Fruit fly (Drosophila melanogaster) whole organism, embryonic: Measurements from ENCODE around the gene CG7916.

ENCODE experiments used
- Aef1 ChIP-seq: fragments of 200-800 bp; sonication (Bioruptor generic); IDR thresholded peaks from 3 replicates; pipeline ENCODE4 v1.3.6; 2022; ENCODE audit warnings: missing biosample characterization, missing genetic modification characterization
- CG10267 ChIP-seq: fragments of 200-800 bp; sonication (Bioruptor generic); optimal IDR thresholded peaks from 2 replicates; lab custom pipeline; 2018; ENCODE audit warnings: missing biosample characterization, mild to moderate bottlenecking, missing genetic modification characterization, moderate library complexity
- CG10543 ChIP-seq: fragments of 200-800 bp; sonication (Bioruptor generic); optimal IDR thresholded peaks from 3 replicates; lab custom pipeline; 2017; ENCODE audit warnings: missing biosample characterization, mild to moderate bottlenecking, missing genetic modification characterization, moderate library complexity
- CG11560 ChIP-seq: fragments of 200-800 bp; sonication (Bioruptor generic); IDR thresholded peaks from 3 replicates; pipeline ENCODE4 v1.3.6; 2022; ENCODE audit warnings: missing biosample characterization, missing genetic modification characterization
- CG11695 ChIP-seq: fragments of 200-800 bp; sonication (Bioruptor generic); IDR thresholded peaks from 3 replicates; pipeline ENCODE4 v1.3.6; 2022; ENCODE audit warnings: missing biosample characterization, missing genetic modification characterization
- CG12155 ChIP-seq: fragments of 200-800 bp; sonication (Bioruptor generic); optimal IDR thresholded peaks from 3 replicates; lab custom pipeline; 2016; ENCODE audit warnings: missing biosample characterization, missing genetic modification characterization
- CG14860 ChIP-seq: fragments of 200-800 bp; sonication (Bioruptor generic); IDR thresholded peaks from 3 replicates; pipeline ENCODE4 v1.3.6; 2022; ENCODE audit warnings: missing biosample characterization, missing genetic modification characterization; ENCODE audit not compliant: partially characterized antibody
- CG14965 ChIP-seq: fragments of 200-800 bp; sonication (Bioruptor generic); optimal IDR thresholded peaks from 2 replicates; lab custom pipeline; 2016; ENCODE audit warnings: missing biosample characterization, missing genetic modification characterization, borderline replicate concordance
- CG17912 ChIP-seq: fragments of 200-800 bp; sonication (Bioruptor generic); optimal IDR thresholded peaks from 2 replicates; lab custom pipeline; 2018; ENCODE audit warnings: missing biosample characterization, mild to moderate bottlenecking, missing genetic modification characterization
- CG2678 ChIP-seq: fragments of 200-800 bp; sonication (Bioruptor generic); optimal IDR thresholded peaks from 3 replicates; lab custom pipeline; 2019; ENCODE audit warnings: missing biosample characterization, mild to moderate bottlenecking, missing genetic modification characterization, moderate library complexity
- CG34422 ChIP-seq: fragments of 200-800 bp; sonication (Bioruptor generic); IDR thresholded peaks from 3 replicates; pipeline ENCODE4 v1.3.6; 2022; ENCODE audit warnings: missing biosample characterization, missing genetic modification characterization
- CG42726 ChIP-seq: fragments of 200-800 bp; sonication (Bioruptor generic); IDR thresholded peaks from 2 replicates; pipeline ENCODE4 v1.3.6; 2022; ENCODE audit warnings: missing biosample characterization, missing genetic modification characterization; ENCODE audit not compliant: partially characterized antibody
- CG43689 ChIP-seq: fragments of 200-800 bp; sonication (Bioruptor generic); IDR thresholded peaks from 2 replicates; pipeline ENCODE4 v1.3.6; 2022; ENCODE audit warnings: missing biosample characterization, missing genetic modification characterization
- CG4707 ChIP-seq: fragments of 200-800 bp; sonication (Bioruptor generic); optimal IDR thresholded peaks from 2 replicates; lab custom pipeline; 2018; ENCODE audit warnings: missing biosample characterization, mild to moderate bottlenecking, missing genetic modification characterization, moderate library complexity
- CG5953 ChIP-seq: fragments of 200-800 bp; sonication (Bioruptor generic); IDR thresholded peaks from 2 replicates; pipeline ENCODE4 v1.3.6; 2022; ENCODE audit warnings: missing biosample characterization, missing genetic modification characterization
- CG6272 ChIP-seq: fragments of 200-800 bp; sonication (Bioruptor generic); IDR thresholded peaks from 2 replicates; pipeline ENCODE4 v1.3.6; 2022; ENCODE audit warnings: missing biosample characterization, missing genetic modification characterization
- CG6791 ChIP-seq: fragments of 200-800 bp; sonication (Bioruptor generic); IDR thresholded peaks from 3 replicates; pipeline ENCODE4 v1.3.6; 2022; ENCODE audit warnings: missing biosample characterization, missing genetic modification characterization; ENCODE audit not compliant: partially characterized antibody
- CG7271 ChIP-seq: fragments of 200-800 bp; sonication (Bioruptor generic); optimal IDR thresholded peaks from 2 replicates; lab custom pipeline; 2018; ENCODE audit warnings: missing biosample characterization, mild to moderate bottlenecking, missing genetic modification characterization, moderate library complexity
- CG7556 ChIP-seq: fragments of 200-800 bp; sonication (Bioruptor generic); optimal IDR thresholded peaks from 2 replicates; lab custom pipeline; 2017; ENCODE audit warnings: missing biosample characterization, mild to moderate bottlenecking, missing genetic modification characterization
- CG8089 ChIP-seq: fragments of 200-800 bp; sonication (Bioruptor generic); optimal IDR thresholded peaks from 3 replicates; lab custom pipeline; 2016; ENCODE audit warnings: missing biosample characterization, missing genetic modification characterization
- CG8281 ChIP-seq: fragments of 200-800 bp; sonication (Bioruptor generic); optimal IDR thresholded peaks from 2 replicates; lab custom pipeline; 2018; ENCODE audit warnings: missing biosample characterization, mild to moderate bottlenecking, missing genetic modification characterization, moderate library complexity
- CG9797 ChIP-seq: fragments of 200-800 bp; sonication (Bioruptor generic); optimal IDR thresholded peaks from 3 replicates; lab custom pipeline; 2018; ENCODE audit warnings: missing biosample characterization, mild to moderate bottlenecking, missing genetic modification characterization
- CG9876 ChIP-seq: fragments of 200-800 bp; sonication (Bioruptor generic); optimal IDR thresholded peaks from 2 replicates; lab custom pipeline; 2016; ENCODE audit warnings: missing biosample characterization, missing genetic modification characterization
- Dbx ChIP-seq: fragments of 200-800 bp; sonication (Bioruptor generic); IDR thresholded peaks from 3 replicates; pipeline ENCODE4 v1.3.6; 2022; ENCODE audit warnings: missing biosample characterization, missing genetic modification characterization
- Dfd ChIP-seq, 2 experiments: fragments of >200 bp; optimal IDR thresholded peaks; 2 replicates each; lab custom pipeline; 2017; ENCODE audit warnings: missing biosample characterization in 2 of 2, missing genetic modification characterization in 2 of 2
- Dip2 ChIP-seq: fragments of 200-800 bp; sonication (Bioruptor generic); IDR thresholded peaks from 2 replicates; pipeline ENCODE4 v1.3.6; 2022; ENCODE audit warnings: missing biosample characterization, missing genetic modification characterization
- Dref ChIP-seq: fragments of 200-800 bp; sonication (Bioruptor generic); IDR thresholded peaks from 2 replicates; pipeline ENCODE4 v1.3.6; 2022; ENCODE audit warnings: missing biosample characterization, missing genetic modification characterization
- Ets65A ChIP-seq: fragments of 200-800 bp; sonication (Bioruptor generic); peaks from one replicate; lab custom pipeline; 2016; ENCODE audit warnings: missing biosample characterization, missing genetic modification characterization
- Fer3 ChIP-seq: fragments of 200-800 bp; sonication (Bioruptor generic); optimal IDR thresholded peaks from 2 replicates; lab custom pipeline; 2018; ENCODE audit warnings: missing biosample characterization, mild to moderate bottlenecking, missing genetic modification characterization, moderate library complexity
- HLH4C ChIP-seq: fragments of 200-800 bp; sonication (Bioruptor generic); IDR thresholded peaks from 3 replicates; pipeline ENCODE4 v1.3.6; 2022; ENCODE audit warnings: missing biosample characterization, missing genetic modification characterization; ENCODE audit not compliant: partially characterized antibody
- HmgD ChIP-seq: fragments of 200-800 bp; sonication (Bioruptor generic); optimal IDR thresholded peaks from 3 replicates; lab custom pipeline; 2016; ENCODE audit warnings: missing biosample characterization, missing genetic modification characterization
- Hmx ChIP-seq: fragments of 200-800 bp; sonication (Bioruptor generic); optimal IDR thresholded peaks from 2 replicates; lab custom pipeline; 2016; ENCODE audit warnings: missing biosample characterization, missing genetic modification characterization
- Lim3 ChIP-seq: fragments of 200-800 bp; sonication (Bioruptor generic); IDR thresholded peaks from 2 replicates; pipeline ENCODE4 v1.3.6; 2022; ENCODE audit warnings: missing biosample characterization, missing genetic modification characterization
- Meics ChIP-seq: fragments of 200-800 bp; sonication (Bioruptor generic); optimal IDR thresholded peaks from 2 replicates; lab custom pipeline; 2017; ENCODE audit warnings: missing biosample characterization, mild to moderate bottlenecking, missing genetic modification characterization
- Pdp1 ChIP-seq, 2 experiments: fragments of 200-800 bp; sonication (Bioruptor generic); optimal IDR thresholded peaks; 3 replicates each; lab custom pipeline; 2016; ENCODE audit warnings: missing biosample characterization in 2 of 2, missing genetic modification characterization in 2 of 2, mild to moderate bottlenecking in 1 of 2, moderate library complexity in 1 of 2
- Usf ChIP-seq: fragments of 200-800 bp; sonication (Bioruptor generic); optimal IDR thresholded peaks from 2 replicates; lab custom pipeline; 2017; ENCODE audit warnings: missing genotype, missing biosample characterization, missing genetic modification characterization
- aop ChIP-seq: fragments of 200-800 bp; sonication (Bioruptor generic); IDR thresholded peaks from 2 replicates; pipeline ENCODE4 v1.3.6; 2022; ENCODE audit warnings: missing biosample characterization, missing genetic modification characterization
- ash1 ChIP-seq: fragments of 200-800 bp; sonication (Bioruptor generic); optimal IDR thresholded peaks from 2 replicates; lab custom pipeline; 2018; ENCODE audit warnings: missing biosample characterization, mild to moderate bottlenecking, missing genetic modification characterization
- bbx ChIP-seq: fragments of 200-800 bp; sonication (Bioruptor generic); IDR thresholded peaks from 2 replicates; pipeline ENCODE4 v1.3.6; 2022; ENCODE audit warnings: missing biosample characterization, missing genetic modification characterization; ENCODE audit not compliant: partially characterized antibody
- crp ChIP-seq, 2 experiments: fragments of 200-800 bp; sonication (Bioruptor generic); optimal IDR thresholded peaks; 2 replicates in 1 of 2; 3 replicates in 1 of 2; lab custom pipeline; 2017; ENCODE audit warnings: missing biosample characterization in 2 of 2, missing genetic modification characterization in 2 of 2, mild to moderate bottlenecking in 1 of 2, moderate library complexity in 1 of 2
- fd96Cb ChIP-seq: fragments of 200-800 bp; sonication (Bioruptor generic); optimal IDR thresholded peaks from 2 replicates; lab custom pipeline; 2018; ENCODE audit warnings: missing biosample characterization, mild to moderate bottlenecking, missing genetic modification characterization, moderate library complexity
- gem ChIP-seq: fragments of 200-800 bp; sonication (Bioruptor generic); optimal IDR thresholded peaks from 2 replicates; lab custom pipeline; 2019; ENCODE audit warnings: missing biosample characterization, mild to moderate bottlenecking, missing genetic modification characterization, moderate library complexity
- hb ChIP-seq: fragments of 200-800 bp; sonication (Bioruptor generic); IDR thresholded peaks from 3 replicates; pipeline ENCODE4 v1.3.6; 2022; ENCODE audit warnings: missing biosample characterization, missing genetic modification characterization; ENCODE audit not compliant: partially characterized antibody
- lmd ChIP-seq: fragments of 200-800 bp; sonication (Bioruptor generic); IDR thresholded peaks from 2 replicates; pipeline ENCODE4 v1.3.6; 2022; ENCODE audit warnings: missing biosample characterization, missing genetic modification characterization
- pb ChIP-seq: fragments of 200-800 bp; sonication (Bioruptor generic); optimal IDR thresholded peaks from 3 replicates; lab custom pipeline; 2016; ENCODE audit warnings: missing biosample characterization, missing genetic modification characterization
- pho ChIP-seq: fragments of 200-800 bp; sonication (Bioruptor generic); optimal IDR thresholded peaks from 2 replicates; lab custom pipeline; 2016; ENCODE audit warnings: missing biosample characterization, missing genetic modification characterization
- pita ChIP-seq: fragments of 200-800 bp; sonication (Bioruptor generic); optimal IDR thresholded peaks from 2 replicates; lab custom pipeline; 2017; ENCODE audit warnings: missing biosample characterization, mild to moderate bottlenecking, missing genetic modification characterization
- stc ChIP-seq: fragments of 200-800 bp; sonication (Bioruptor generic); IDR thresholded peaks from 2 replicates; pipeline ENCODE4 v1.3.6; 2022; ENCODE audit warnings: missing biosample characterization, missing genetic modification characterization
- tgo ChIP-seq: fragments of 200-800 bp; sonication (Bioruptor generic); IDR thresholded peaks from 3 replicates; pipeline ENCODE4 v1.3.6; 2022; ENCODE audit warnings: missing biosample characterization, missing genetic modification characterization
- tin ChIP-seq: fragments of 200-800 bp; sonication (Bioruptor generic); optimal IDR thresholded peaks from 3 replicates; lab custom pipeline; 2016; ENCODE audit warnings: missing biosample characterization, missing genetic modification characterization
- tna ChIP-seq: fragments of 200-800 bp; sonication (Bioruptor generic); IDR thresholded peaks from 2 replicates; pipeline ENCODE4 v1.3.6; 2022; ENCODE audit warnings: missing biosample characterization, missing genetic modification characterization; ENCODE audit not compliant: partially characterized antibody

The CG7916 gene

dm6 chr2L:13833058-13833457 lies 13.5 kb upstream of the CG7916 start, which contains the start of the genes GatC, PolG2 and Polr2C (continued):
- TF ChIP-seq CG17912 (GFP tag; lab: Kevin White, UChicago) (no peak), tgo (GFP tag; lab: Robert Waterston, UW) (peak; percentile 38; the same call in 1 of the 3 replicates), Dref (GFP tag; lab: Robert Waterston, UW) (peak; percentile 80), CG9797 (GFP tag; lab: Kevin White, UChicago) (peak; percentile 5), HLH4C (GFP tag; lab: Robert Waterston, UW) (peak; percentile 93), pho (GFP tag; lab: Kevin White, UChicago) (peak; percentile 5), Fer3 (tag; lab: Kevin White, UChicago) (no peak), fd96Cb (no peak), CG7556 (GFP tag; lab: Kevin White, UChicago) (no peak), Dfd (GFP tag; optimal IDR thresholded peaks at IDR 0.05; lab: Kevin White, UChicago) (no peak), pb (GFP tag; lab: Kevin White, UChicago) (no peak), Dip2 (GFP tag; lab: Robert Waterston, UW) (no peak), CG43689 (no peak), bbx (GFP tag; lab: Robert Waterston, UW) (peak; percentile 76), Usf (GFP tag; lab: Kevin White, UChicago) (no peak), Dbx (GFP tag; lab: Robert Waterston, UW) (no peak), hb (GFP tag; lab: Robert Waterston, UW) (peak; percentile 67; the same call in 2 of the 3 replicates), CG34422 (GFP tag; lab: Robert Waterston, UW) (peak; percentile 62; the same call in 1 of the 3 replicates), tin (GFP tag; lab: Kevin White, UChicago) (peak; percentile 2), pita (no peak), stc (GFP tag; lab: Robert Waterston, UW) (no peak), CG8281 (no peak), CG11560 (tag; lab: Robert Waterston, UW) (no peak), CG10267 (tag; lab: Kevin White, UChicago) (peak; percentile 35), CG6272 (no peak), tna (peak; percentile 90), CG12155 (GFP tag; lab: Kevin White, UChicago) (peak; percentile 25), Ets65A (GFP tag; lab: Kevin White, UChicago) (peak; percentile 34), CG14965 (no peak), CG42726 (peak; percentile 6; the same call in 1 of the 2 replicates), Hmx (GFP tag; lab: Kevin White, UChicago) (no peak), CG2678 (tag; lab: Kevin White, UChicago) (no peak), crp (GFP tag; optimal IDR thresholded peaks at IDR 0.05; lab: Kevin White, UChicago) (peak in 1 of 2 experiments; percentile 37), CG6791 (GFP tag; lab: Robert Waterston, UW) (peak; percentile 77), Aef1 (GFP tag; lab: Robert Waterston, UW) (no peak), lmd (GFP tag; lab: Robert Waterston, UW) (peak; percentile 41; the same call in 1 of the 2 replicates), gem (tag; lab: Kevin White, UChicago) (no peak), ash1 (GFP tag; lab: Kevin White, UChicago) (no peak), CG4707 (GFP tag; lab: Kevin White, UChicago) (no peak), CG7271 (tag; lab: Kevin White, UChicago) (no peak), CG8089 (GFP tag; lab: Kevin White, UChicago) (peak; percentile 12), HmgD (peak; percentile 65), CG11695 (no peak), CG9876 (GFP tag; lab: Kevin White, UChicago) (no peak), aop (GFP tag; lab: Robert Waterston, UW) (no peak), Pdp1 (GFP tag; optimal IDR thresholded peaks at IDR 0.05; lab: Kevin White, UChicago) (peak in 1 of 2 experiments; percentile 34), Meics (no peak), CG14860 (GFP tag; lab: Robert Waterston, UW) (peak; percentile 76), Lim3 (GFP tag; lab: Robert Waterston, UW) (no peak), CG10543 (GFP tag; lab: Kevin White, UChicago) (no peak), CG5953 (GFP tag; lab: Robert Waterston, UW) (no peak)
